Worm (Caenorhabditis elegans): ENCODE measurements around the gene col-123.

Gene col-123

DNA sequence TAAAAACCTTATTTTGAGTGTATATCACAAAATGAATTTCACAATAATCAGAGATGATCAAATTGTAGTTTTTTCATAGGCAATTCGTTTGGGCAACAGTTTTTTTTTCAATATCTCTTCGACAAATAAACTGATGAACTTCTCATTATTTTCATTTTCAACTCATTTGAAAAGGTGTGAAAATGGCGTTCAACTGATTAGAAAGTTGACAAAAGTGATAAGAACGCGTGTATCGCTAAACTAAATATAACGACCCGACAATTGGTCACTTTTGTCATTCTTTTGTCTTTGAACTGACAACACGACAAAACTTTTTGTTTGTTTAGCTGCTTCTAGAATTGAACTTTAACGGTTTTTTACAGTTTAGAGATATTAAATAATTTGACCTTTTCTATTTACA lies 33.2 kb downstream of the col-123 start:
- no peak for TF ChIP-seq hlh-30 (tag; optimal IDR thresholded peaks at IDR 0.05; ENCODE audit: insufficient read depth)
- TF ChIP-seq ceh-82 (tag; optimal IDR thresholded peaks at IDR 0.05) = no peak
- peak; percentile 47 for TF ChIP-seq pqm-1 (tag; optimal IDR thresholded peaks at IDR 0.05)
- TF ChIP-seq nhr-6 (tag; optimal IDR thresholded peaks at IDR 0.05) = no peak
- TF ChIP-seq gei-8 (GFP tag; optimal IDR thresholded peaks at IDR 0.05) = no peak
- TF ChIP-seq dve-1 (tag; optimal IDR thresholded peaks at IDR 0.05; ENCODE audit: insufficient read depth) = peak; percentile 13
- no peak for TF ChIP-seq daf-12 (tag; optimal IDR thresholded peaks at IDR 0.05)
- TF ChIP-seq dmd-6 (GFP tag; IDR thresholded peaks at IDR 0.05) = peak; percentile 30; the same call in 1 of the 2 replicates

DNA sequence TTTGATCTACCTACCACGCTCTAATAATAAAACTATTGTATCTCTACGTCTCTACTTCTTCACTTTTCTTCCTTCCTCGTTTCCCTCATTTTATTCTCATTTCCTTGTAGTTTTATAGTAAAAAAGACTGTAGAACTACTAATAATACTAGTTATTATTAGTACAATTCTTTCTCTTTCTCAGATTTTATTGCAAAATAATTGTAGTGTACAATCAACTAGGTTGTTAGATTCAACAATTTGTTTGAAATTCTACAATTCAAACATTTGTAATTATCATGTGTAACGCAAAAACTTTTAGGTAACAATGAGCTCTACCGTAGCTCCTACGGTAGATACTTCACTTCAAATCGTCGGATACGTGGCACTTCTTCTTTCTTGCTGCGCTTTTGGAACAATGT lies 34.0 kb downstream of the col-123 start, which contains the start of gene K07F5.12:
Gene K07F5.12 (plus strand): TSS at position 301 of the 400 bp plus-strand sequence.
- TF ChIP-seq Y105C5A.15 (GFP tag; IDR thresholded peaks at IDR 0.05) (no peak), nhr-48 (tag; optimal IDR thresholded peaks at IDR 0.05) (no peak), pha-4 (GFP tag; IDR thresholded peaks at IDR 0.05) (no peak), pha-4 (tag; optimal IDR thresholded peaks at IDR 0.05) (no peak), nhr-41 (GFP tag; IDR thresholded peaks at IDR 0.05) (no peak), mdl-1 (tag; optimal IDR thresholded peaks at IDR 0.05) (no peak)

DNA sequence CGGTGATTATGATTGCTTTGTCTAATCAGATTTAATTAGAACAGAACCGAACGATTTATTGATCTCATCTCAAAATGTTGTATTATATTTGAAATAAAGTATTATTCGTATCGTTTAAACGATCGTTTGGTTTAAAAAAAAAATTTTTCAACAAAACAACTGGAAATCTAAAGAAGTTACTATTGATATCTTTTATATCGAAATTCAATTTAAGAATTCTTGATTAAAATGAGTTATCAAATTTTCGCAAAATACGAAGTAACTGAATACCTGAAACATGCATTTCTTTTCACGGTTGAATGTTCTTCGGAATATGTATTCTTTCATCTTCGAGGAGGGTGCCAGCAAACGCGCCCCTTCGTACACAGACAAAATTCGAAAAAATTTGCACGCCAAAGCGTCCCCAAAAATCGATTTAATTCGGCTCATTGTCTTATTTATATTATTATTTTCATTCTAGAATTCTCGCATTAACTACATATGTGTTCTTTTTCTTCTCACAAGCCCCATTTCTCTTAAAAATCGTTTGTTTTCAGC lies 36.3 kb downstream of the col-123 start, which contains the start of gene npp-1:
Gene npp-1 (plus strand): TSS at position 537 of the 537 bp plus-strand sequence.
- TF ChIP-seq T20F7.1 (GFP tag; optimal IDR thresholded peaks at IDR 0.05) (peak; percentile 7), mep-1 (tag; optimal IDR thresholded peaks at IDR 0.05) (no peak), ceh-20 (GFP tag; IDR thresholded peaks at IDR 0.05) (no peak), snpc-4 (tag; optimal IDR thresholded peaks at IDR 0.05) (no peak), daf-16 (GFP tag; optimal IDR thresholded peaks at IDR 0.05) (no peak), daf-16 (tag; optimal IDR thresholded peaks at IDR 0.05) (peak; percentile 12), hlh-30 (tag; optimal IDR thresholded peaks at IDR 0.05; ENCODE audit: insufficient read depth) (no peak), mxl-3 (GFP tag; optimal IDR thresholded peaks at IDR 0.05) (no peak), dpl-1 (GFP tag; optimal IDR thresholded peaks at IDR 0.05) (peak; percentile 55), saeg-2 (GFP tag; IDR thresholded peaks at IDR 0.05) (no peak), lin-39 (tag; optimal IDR thresholded peaks at IDR 0.05) (no peak), nhr-41 (GFP tag; IDR thresholded peaks at IDR 0.05) (no peak), nhr-10 (tag; optimal IDR thresholded peaks at IDR 0.05) (no peak), jun-1 (tag; optimal IDR thresholded peaks at IDR 0.05) (no peak), snpc-1.2 (GFP tag; IDR thresholded peaks at IDR 0.05) (no peak), F49E8.2 (tag; optimal IDR thresholded peaks at IDR 0.05; ENCODE audit: borderline replicate concordance) (no peak), lin-38 (GFP tag; IDR thresholded peaks at IDR 0.05) (peak; percentile 86), madf-9 (GFP tag; conservative IDR thresholded peaks at IDR 0.05) (no peak), F37D6.2 (tag; optimal IDR thresholded peaks at IDR 0.05) (no peak), hif-1 (tag; optimal IDR thresholded peaks at IDR 0.05) (no peak), unc-62 (GFP tag; optimal IDR thresholded peaks at IDR 0.05 in 1 of 2) (peak in 1 of 2 experiments; percentile 92), unc-62 (tag; optimal IDR thresholded peaks at IDR 0.05) (no peak), unc-130 (GFP tag; optimal IDR thresholded peaks at IDR 0.05) (peak; percentile 10), nhr-25 (tag; optimal IDR thresholded peaks at IDR 0.05; ENCODE audit: borderline replicate concordance, insufficient read depth) (no peak), php-3 (GFP tag; IDR thresholded peaks at IDR 0.05) (no peak), ZK337.2 (GFP tag; IDR thresholded peaks at IDR 0.05) (no peak), nhr-111 (GFP tag; optimal IDR thresholded peaks at IDR 0.05) (no peak), nhr-28 (tag; optimal IDR thresholded peaks at IDR 0.05) (peak; percentile 17), F10B5.3 (tag; optimal IDR thresholded peaks at IDR 0.05) (no peak), egl-27 (tag; optimal IDR thresholded peaks at IDR 0.05) (no peak), F26F4.8 (GFP tag; conservative IDR thresholded peaks at IDR 0.05) (no peak), ceh-82 (tag; optimal IDR thresholded peaks at IDR 0.05) (no peak), sdz-12 (GFP tag; optimal IDR thresholded peaks at IDR 0.05) (no peak), lin-29 (GFP tag; IDR thresholded peaks at IDR 0.05) (no peak), lin-13 (GFP tag; optimal IDR thresholded peaks at IDR 0.05) (peak; percentile 30), aha-1 (tag) (peak; percentile 57), madf-5 (GFP tag; IDR thresholded peaks at IDR 0.05) (no peak), dve-1 (tag; optimal IDR thresholded peaks at IDR 0.05; ENCODE audit: insufficient read depth) (peak; percentile 20)
